Fruit fly (Drosophila melanogaster) whole organism, prepupa: ENCODE measurements around the gene CG34276.

Experiments used
- Blimp-1 ChIP-seq: fragments of 200-800 bp; sonication (Bioruptor generic); optimal IDR thresholded peaks from 3 replicates; lab custom pipeline; 2017; ENCODE audit warnings: missing biosample characterization, missing genetic modification characterization, mild to moderate bottlenecking, moderate library complexity, missing genetic modification reagents
- CG10631 ChIP-seq: fragments of 200-800 bp; sonication (Bioruptor generic); optimal IDR thresholded peaks from 2 replicates; lab custom pipeline; 2016; ENCODE audit warnings: missing biosample characterization, missing genetic modification characterization
- CG10669 ChIP-seq: fragments of 200-800 bp; sonication (Bioruptor generic); optimal IDR thresholded peaks from 3 replicates; lab custom pipeline; 2018; ENCODE audit warnings: missing biosample characterization, mild to moderate bottlenecking, missing genetic modification characterization, moderate library complexity
- CG11294 ChIP-seq: fragments of 200-800 bp; sonication (Bioruptor generic); IDR thresholded peaks from 2 replicates; pipeline ENCODE4 v1.3.6; 2022; ENCODE audit warnings: missing biosample characterization, missing genetic modification characterization
- CG15336 ChIP-seq: fragments of 200-800 bp; sonication (Bioruptor generic); IDR thresholded peaks from 2 replicates; pipeline ENCODE4 v1.3.6; 2022; ENCODE audit warnings: missing biosample characterization, missing genetic modification characterization
- CG1621 ChIP-seq: fragments of 200-800 bp; sonication (Bioruptor generic); optimal IDR thresholded peaks from 3 replicates; lab custom pipeline; 2018; ENCODE audit warnings: missing biosample characterization, mild to moderate bottlenecking, missing genetic modification characterization
- CG16779 ChIP-seq: fragments of 200-800 bp; sonication (Bioruptor generic); optimal IDR thresholded peaks from 3 replicates; lab custom pipeline; 2017; ENCODE audit warnings: missing biosample characterization, mild to moderate bottlenecking, missing genetic modification characterization
- CG3032 ChIP-seq: fragments of 200-800 bp; optimal IDR thresholded peaks from 2 replicates; lab custom pipeline; 2019; ENCODE audit warnings: missing biosample characterization, mild to moderate bottlenecking, missing genetic modification characterization, moderate library complexity
- CG31627 ChIP-seq: fragments of 200-800 bp; sonication (Bioruptor generic); optimal IDR thresholded peaks from 3 replicates; lab custom pipeline; 2016; ENCODE audit warnings: missing biosample characterization, missing genetic modification characterization
- CG32006 ChIP-seq: fragments of 200-800 bp; sonication (Bioruptor generic); optimal IDR thresholded peaks from 3 replicates; lab custom pipeline; 2017; ENCODE audit warnings: missing biosample characterization, mild to moderate bottlenecking, missing genetic modification characterization
- CG6276 ChIP-seq: fragments of 200-800 bp; sonication (Bioruptor generic); optimal IDR thresholded peaks from 2 replicates; lab custom pipeline; 2017; ENCODE audit warnings: missing biosample characterization, mild to moderate bottlenecking, missing genetic modification characterization
- CG6792 ChIP-seq: fragments of 200-800 bp; sonication (Bioruptor generic); optimal IDR thresholded peaks from 3 replicates; lab custom pipeline; 2016; ENCODE audit warnings: missing biosample characterization, missing genetic modification characterization
- Eip75B ChIP-seq: fragments of 200-800 bp; sonication (Bioruptor generic); optimal IDR thresholded peaks from 3 replicates; lab custom pipeline; 2016; ENCODE audit warnings: missing biosample characterization, missing genetic modification characterization
- Eip78C ChIP-seq: fragments of 200-800 bp; sonication (Bioruptor generic); peaks from one replicate; lab custom pipeline; 2016; ENCODE audit warnings: missing biosample characterization, missing genetic modification characterization
- Ets21C ChIP-seq: fragments of 200-800 bp; sonication (Bioruptor generic); optimal IDR thresholded peaks from 3 replicates; lab custom pipeline; 2016; ENCODE audit warnings: missing biosample characterization, missing genetic modification characterization
- Ets96B ChIP-seq: fragments of 200-800 bp; optimal IDR thresholded peaks from 2 replicates; lab custom pipeline; 2019; ENCODE audit warnings: missing biosample characterization, mild to moderate bottlenecking, missing genetic modification characterization, moderate library complexity
- Gug ChIP-seq: fragments of 200-800 bp; sonication (Bioruptor generic); IDR thresholded peaks from 2 replicates; pipeline ENCODE4 v1.3.6; 2022; ENCODE audit warnings: missing biosample characterization, missing genetic modification characterization
- Hr39 ChIP-seq: fragments of 200-800 bp; sonication (Bioruptor generic); optimal IDR thresholded peaks from 2 replicates; lab custom pipeline; 2016; ENCODE audit warnings: missing biosample characterization, missing genetic modification characterization
- Hr4 ChIP-seq: fragments of 200-800 bp; sonication (Bioruptor generic); optimal IDR thresholded peaks from 3 replicates; lab custom pipeline; 2016; ENCODE audit warnings: missing biosample characterization, missing genetic modification characterization
- Lpt ChIP-seq: fragments of 200-800 bp; sonication (Bioruptor generic); optimal IDR thresholded peaks from 3 replicates; lab custom pipeline; 2016; ENCODE audit warnings: missing biosample characterization, missing genetic modification characterization
- Met ChIP-seq: fragments of 200-800 bp; sonication (Bioruptor generic); optimal IDR thresholded peaks from 3 replicates; lab custom pipeline; 2016; ENCODE audit warnings: missing biosample characterization, missing genetic modification characterization
- OdsH ChIP-seq: fragments of 200-800 bp; sonication (Bioruptor generic); optimal IDR thresholded peaks from 3 replicates; lab custom pipeline; 2016; ENCODE audit warnings: missing biosample characterization, missing genetic modification characterization
- Smox ChIP-seq: fragments of 200-800 bp; sonication (Bioruptor generic); optimal IDR thresholded peaks from 3 replicates; lab custom pipeline; 2016; ENCODE audit warnings: missing biosample characterization, missing genetic modification characterization
- Sox15 ChIP-seq: fragments of 200-800 bp; sonication (Bioruptor generic); optimal IDR thresholded peaks from 3 replicates; lab custom pipeline; 2016; ENCODE audit warnings: missing biosample characterization, missing genetic modification characterization
- achi ChIP-seq: fragments of 200-800 bp; sonication (Bioruptor generic); optimal IDR thresholded peaks from 3 replicates; lab custom pipeline; 2016; ENCODE audit warnings: missing biosample characterization, missing genetic modification characterization
- acj6 ChIP-seq: fragments of 200-800 bp; sonication (Bioruptor generic); optimal IDR thresholded peaks from 3 replicates; lab custom pipeline; 2016; ENCODE audit warnings: missing biosample characterization, missing genetic modification characterization
- dsx ChIP-seq: fragments of 200-800 bp; optimal IDR thresholded peaks from 3 replicates; lab custom pipeline; 2019; ENCODE audit warnings: missing biosample characterization, mild to moderate bottlenecking, missing genetic modification characterization, moderate library complexity; ENCODE audit not compliant: poor library complexity, severe bottlenecking
- eg ChIP-seq: fragments of 200-800 bp; sonication (Bioruptor generic); IDR thresholded peaks from 3 replicates; pipeline ENCODE4 v1.3.6; 2022; ENCODE audit warnings: missing biosample characterization, missing genetic modification characterization
- esn ChIP-seq: fragments of 200-800 bp; sonication (Bioruptor generic); optimal IDR thresholded peaks from 2 replicates; lab custom pipeline; 2016; ENCODE audit warnings: missing biosample characterization, mild to moderate bottlenecking, missing genetic modification characterization, moderate library complexity
- fd59A ChIP-seq: fragments of 200-800 bp; sonication (Bioruptor generic); optimal IDR thresholded peaks from 2 replicates; lab custom pipeline; 2017; ENCODE audit warnings: missing biosample characterization, mild to moderate bottlenecking, missing genetic modification characterization, missing genetic modification reagents
- fd85E ChIP-seq: fragments of 200-800 bp; sonication (Bioruptor generic); optimal IDR thresholded peaks from 3 replicates; lab custom pipeline; 2016; ENCODE audit warnings: missing biosample characterization, missing genetic modification characterization
- lz ChIP-seq: fragments of 200-800 bp; sonication (Bioruptor generic); optimal IDR thresholded peaks from 3 replicates; lab custom pipeline; 2016; ENCODE audit warnings: missing biosample characterization, missing genetic modification characterization
- net ChIP-seq: fragments of 200-800 bp; sonication (Bioruptor generic); optimal IDR thresholded peaks from 3 replicates; lab custom pipeline; 2016; ENCODE audit warnings: missing biosample characterization, missing genetic modification characterization
- salr ChIP-seq, 2 experiments: fragments of 200-800 bp; sonication (Bioruptor generic); optimal IDR thresholded peaks; 3 replicates each; lab custom pipeline; 2016 to 2018; ENCODE audit warnings: missing biosample characterization in 2 of 2, missing genetic modification characterization in 2 of 2, mild to moderate bottlenecking in 1 of 2
- svp ChIP-seq: fragments of 200-800 bp; sonication (Bioruptor generic); peaks from one replicate; lab custom pipeline; 2016; ENCODE audit warnings: missing biosample characterization, missing genetic modification characterization
- vri ChIP-seq: fragments of 200-800 bp; sonication (Bioruptor generic); optimal IDR thresholded peaks from 3 replicates; lab custom pipeline; 2016; ENCODE audit warnings: missing biosample characterization, mild to moderate bottlenecking, missing genetic modification characterization

CG34276 gene

DNA sequence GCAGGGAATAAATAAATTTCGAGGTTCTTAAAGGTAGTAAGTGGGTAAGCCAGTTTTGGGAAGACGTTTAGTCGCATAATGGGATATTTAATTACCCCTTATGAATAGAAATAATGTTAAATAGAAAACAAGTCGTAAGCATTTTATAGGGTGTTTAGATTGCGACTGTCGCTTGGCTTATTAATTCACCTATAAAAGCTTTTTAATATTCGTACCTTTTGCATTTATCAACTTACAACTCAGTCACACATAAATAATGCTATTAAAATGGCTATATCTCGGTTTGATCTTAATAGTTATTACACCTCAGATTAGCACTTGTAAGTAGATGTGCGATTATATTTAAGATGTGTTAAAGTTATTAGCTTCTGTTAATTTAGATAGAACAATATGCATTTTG is at the start of gene CG34276:
CG34276 (plus strand) TSS at position 301 of the 400 bp plus-strand sequence.
- no peak for TF ChIP-seq lz (GFP tag; lab: Kevin White, UChicago)
- TF ChIP-seq Ets21C (GFP tag; lab: Kevin White, UChicago) = no peak
- no peak for TF ChIP-seq CG11294 (GFP tag; lab: Robert Waterston, UW)
- no peak for TF ChIP-seq Smox (GFP tag; lab: Kevin White, UChicago)
- TF ChIP-seq eg (GFP tag; lab: Robert Waterston, UW) = no peak
- no peak for TF ChIP-seq dsx (GFP tag; lab: Kevin White, UChicago)

DNA sequence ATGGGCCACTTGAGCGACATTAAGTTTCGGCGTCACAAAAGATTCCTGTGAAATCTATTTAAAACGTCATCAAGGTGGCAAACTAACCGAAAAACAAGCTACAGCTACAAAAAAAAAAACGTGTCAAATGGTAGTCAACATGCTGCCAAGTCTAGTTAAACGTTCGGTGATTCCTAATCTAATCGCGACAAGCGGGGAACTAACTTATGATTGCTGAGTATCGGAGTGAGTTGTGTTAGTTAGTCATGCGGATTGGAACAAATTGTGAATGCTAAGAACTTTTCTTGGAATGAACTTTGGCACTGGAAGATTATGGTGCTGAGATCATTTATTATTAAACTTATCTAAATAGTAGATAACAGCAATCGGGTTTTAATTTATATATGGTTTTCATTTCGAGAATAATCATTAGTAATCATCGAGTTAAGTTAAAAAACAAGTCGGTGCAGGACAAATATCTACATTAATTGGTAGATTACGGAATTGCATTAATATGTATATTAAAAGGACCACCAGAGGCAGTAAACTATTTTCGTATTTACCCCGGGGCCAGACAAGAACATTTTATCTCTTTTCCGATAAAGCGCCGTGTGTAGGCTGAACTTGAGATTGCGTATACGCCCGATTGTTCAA is 34.1 kb upstream of the CG34276 start:
- TF ChIP-seq CG6792 (no peak), fd59A (GFP tag; lab: Kevin White, UChicago) (no peak), Blimp-1 (no peak), Lpt (GFP tag; lab: Kevin White, UChicago) (no peak), CG16779 (tag; lab: Kevin White, UChicago) (no peak), CG10669 (GFP tag; lab: Kevin White, UChicago) (no peak), Hr39 (GFP tag; lab: Kevin White, UChicago) (no peak), Ets96B (tag; lab: Kevin White, UChicago) (no peak), esn (GFP tag; lab: Kevin White, UChicago) (no peak), CG3032 (no peak), Eip75B (GFP tag; lab: Kevin White, UChicago) (no peak), Sox15 (GFP tag; lab: Kevin White, UChicago) (no peak), Smox (GFP tag; lab: Kevin White, UChicago) (no peak), svp (no peak), CG6276 (no peak), Hr4 (no peak), vri (GFP tag; lab: Kevin White, UChicago) (no peak), Gug (no peak), CG15336 (GFP tag; lab: Robert Waterston, UW) (no peak)

DNA sequence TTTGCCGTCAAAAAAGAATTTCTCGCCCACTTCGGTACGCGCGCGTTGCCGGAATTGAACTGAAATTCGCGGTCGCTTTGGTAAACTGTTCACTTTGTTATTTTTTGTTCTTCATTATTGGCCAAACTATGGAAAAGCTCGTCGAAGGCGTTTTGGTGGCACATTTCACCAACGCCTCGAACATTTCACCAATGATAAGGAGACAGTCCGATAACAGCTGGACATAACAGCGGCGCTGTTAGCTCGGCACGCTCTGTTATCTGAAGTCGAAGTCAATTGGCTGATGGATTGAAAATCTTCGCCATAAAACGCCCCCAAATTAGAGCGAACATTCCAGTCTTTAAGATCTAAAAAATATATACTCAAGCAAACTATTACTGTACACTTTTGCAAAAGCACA is 29.5 kb upstream of the CG34276 start, which contains the start of gene CG14877:
CG14877 (minus strand) TSS at position 101 of the 400 bp plus-strand sequence.
- TF ChIP-seq salr (GFP tag; optimal IDR thresholded peaks at IDR 0.05; lab: Kevin White, UChicago) = no peak
- TF ChIP-seq, all 60 proteins: peak for 0

DNA sequence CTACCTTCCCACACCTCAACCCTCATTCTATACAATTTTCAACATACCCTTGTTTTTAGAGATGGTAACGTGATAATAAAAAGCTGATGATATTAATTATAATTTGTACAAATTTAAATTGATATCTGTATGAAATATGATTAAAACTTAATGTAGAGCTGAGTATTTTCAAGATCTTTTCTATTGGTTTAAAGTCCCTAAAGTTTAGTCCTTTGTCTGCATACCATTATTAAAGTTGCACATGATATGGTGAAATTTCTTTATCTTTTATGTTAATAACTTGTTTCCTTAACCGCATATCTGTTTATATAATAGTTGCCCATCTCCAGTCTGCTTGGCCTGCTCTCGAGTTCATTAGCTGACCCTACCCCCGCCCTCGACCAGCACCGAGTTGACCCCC is 27.1 kb upstream of the CG34276 start:
- TF ChIP-seq CG15336 (GFP tag; lab: Robert Waterston, UW) = 0 out of 2 replicates have a peak, but pooled peaks have one; percentile 37
- peak; percentile 43 for TF ChIP-seq CG32006
- TF ChIP-seq Hr4 = peak; percentile 11
- TF ChIP-seq Hr39 (GFP tag; lab: Kevin White, UChicago) = peak; percentile 10
- TF ChIP-seq Eip75B (GFP tag; lab: Kevin White, UChicago) = peak; percentile 4
- peak; percentile 22 for TF ChIP-seq esn (GFP tag; lab: Kevin White, UChicago)
- TF ChIP-seq Ets96B (tag; lab: Kevin White, UChicago) = peak; percentile 25
- TF ChIP-seq OdsH (GFP tag; lab: Kevin White, UChicago) = peak; percentile 22
- peak; percentile 74 for TF ChIP-seq Eip78C (GFP tag; lab: Kevin White, UChicago)
- peak; percentile 12 for TF ChIP-seq Met (GFP tag; lab: Kevin White, UChicago)
- TF ChIP-seq CG6792 = no peak
- no peak for TF ChIP-seq CG31627 (GFP tag; lab: Kevin White, UChicago)
- TF ChIP-seq CG1621 (tag; lab: Kevin White, UChicago) = no peak
- TF ChIP-seq net (GFP tag; lab: Kevin White, UChicago) = no peak
- peak; percentile 31 for TF ChIP-seq CG10631
- TF ChIP-seq salr (GFP tag; optimal IDR thresholded peaks at IDR 0.05; lab: Kevin White, UChicago) = peak in 1 of 2 experiments; percentile 13
- TF ChIP-seq Smox (GFP tag; lab: Kevin White, UChicago) = peak; percentile 20
- peak; percentile 5 for TF ChIP-seq acj6
- TF ChIP-seq svp = peak; percentile 72
- no peak for TF ChIP-seq fd85E (GFP tag; lab: Kevin White, UChicago)
- TF ChIP-seq achi (GFP tag; lab: Kevin White, UChicago) = no peak
